Fruit fly (Drosophila melanogaster) whole organism, prepupa: ENCODE results near the gene CG32444.
A peak's percentile ranks its signal among the peaks of the same experiment; 100 is the strongest.

Experiments
- Blimp-1 ChIP-seq: fragments of 200-800 bp; sonication (Bioruptor generic); optimal IDR thresholded peaks from 3 replicates; lab custom pipeline; 2017; ENCODE audit warnings: missing biosample characterization, missing genetic modification characterization, mild to moderate bottlenecking, moderate library complexity, missing genetic modification reagents
- CG11294 ChIP-seq: fragments of 200-800 bp; sonication (Bioruptor generic); IDR thresholded peaks from 2 replicates; pipeline ENCODE4 v1.3.6; 2022; ENCODE audit warnings: missing biosample characterization, missing genetic modification characterization
- CG11762 ChIP-seq: fragments of 200-800 bp; sonication (Bioruptor generic); optimal IDR thresholded peaks from 3 replicates; lab custom pipeline; 2016; ENCODE audit warnings: missing biosample characterization, missing genetic modification characterization; ENCODE audit not compliant: insufficient read depth
- CG15336 ChIP-seq: fragments of 200-800 bp; sonication (Bioruptor generic); IDR thresholded peaks from 2 replicates; pipeline ENCODE4 v1.3.6; 2022; ENCODE audit warnings: missing biosample characterization, missing genetic modification characterization
- CG6854 ChIP-seq: fragments of 200-800 bp; sonication (Bioruptor generic); optimal IDR thresholded peaks from 2 replicates; lab custom pipeline; 2017; ENCODE audit warnings: missing biosample characterization, mild to moderate bottlenecking, missing genetic modification characterization
- CG7368 ChIP-seq: fragments of 200-800 bp; sonication (Bioruptor generic); optimal IDR thresholded peaks from 3 replicates; lab custom pipeline; 2016; ENCODE audit warnings: missing biosample characterization, missing genetic modification characterization
- CG8119 ChIP-seq: fragments of 200-800 bp; sonication (Bioruptor generic); IDR thresholded peaks from 3 replicates; pipeline ENCODE4 v1.3.6; 2022; ENCODE audit warnings: missing biosample characterization, missing genetic modification characterization
- CG8319 ChIP-seq: fragments of 200-800 bp; sonication (Bioruptor generic); optimal IDR thresholded peaks from 3 replicates; lab custom pipeline; 2016; ENCODE audit warnings: missing biosample characterization, missing genetic modification characterization
- Ets96B ChIP-seq: fragments of 200-800 bp; optimal IDR thresholded peaks from 2 replicates; lab custom pipeline; 2019; ENCODE audit warnings: missing biosample characterization, mild to moderate bottlenecking, missing genetic modification characterization, moderate library complexity
- Hr38 ChIP-seq: sonication (Bioruptor generic); optimal IDR thresholded peaks from 2 replicates; lab custom pipeline; 2016; ENCODE audit warnings: missing biosample characterization, missing genetic modification characterization
- Hr39 ChIP-seq: fragments of 200-800 bp; sonication (Bioruptor generic); optimal IDR thresholded peaks from 2 replicates; lab custom pipeline; 2016; ENCODE audit warnings: missing biosample characterization, missing genetic modification characterization
- Lpt ChIP-seq: fragments of 200-800 bp; sonication (Bioruptor generic); optimal IDR thresholded peaks from 3 replicates; lab custom pipeline; 2016; ENCODE audit warnings: missing biosample characterization, missing genetic modification characterization
- Sox102F ChIP-seq: fragments of 200-800 bp; sonication (Bioruptor generic); optimal IDR thresholded peaks from 2 replicates; lab custom pipeline; 2016; ENCODE audit warnings: missing biosample characterization, mild to moderate bottlenecking, missing genetic modification characterization
- Sox14 ChIP-seq: fragments of 200-800 bp; sonication (Bioruptor generic); optimal IDR thresholded peaks from 3 replicates; lab custom pipeline; 2016; ENCODE audit warnings: missing biosample characterization, missing genetic modification characterization
- Sox15 ChIP-seq: fragments of 200-800 bp; sonication (Bioruptor generic); optimal IDR thresholded peaks from 3 replicates; lab custom pipeline; 2016; ENCODE audit warnings: missing biosample characterization, missing genetic modification characterization
- achi ChIP-seq: fragments of 200-800 bp; sonication (Bioruptor generic); optimal IDR thresholded peaks from 3 replicates; lab custom pipeline; 2016; ENCODE audit warnings: missing biosample characterization, missing genetic modification characterization
- acj6 ChIP-seq: fragments of 200-800 bp; sonication (Bioruptor generic); optimal IDR thresholded peaks from 3 replicates; lab custom pipeline; 2016; ENCODE audit warnings: missing biosample characterization, missing genetic modification characterization
- eg ChIP-seq: fragments of 200-800 bp; sonication (Bioruptor generic); IDR thresholded peaks from 3 replicates; pipeline ENCODE4 v1.3.6; 2022; ENCODE audit warnings: missing biosample characterization, missing genetic modification characterization
- fd59A ChIP-seq: fragments of 200-800 bp; sonication (Bioruptor generic); optimal IDR thresholded peaks from 2 replicates; lab custom pipeline; 2017; ENCODE audit warnings: missing biosample characterization, mild to moderate bottlenecking, missing genetic modification characterization, missing genetic modification reagents
- lz ChIP-seq: fragments of 200-800 bp; sonication (Bioruptor generic); optimal IDR thresholded peaks from 3 replicates; lab custom pipeline; 2016; ENCODE audit warnings: missing biosample characterization, missing genetic modification characterization
- spab ChIP-seq: fragments of 200-800 bp; sonication (Bioruptor generic); optimal IDR thresholded peaks from 2 replicates; lab custom pipeline; 2017; ENCODE audit warnings: missing biosample characterization, mild to moderate bottlenecking, missing genetic modification characterization, missing genetic modification reagents
- svp ChIP-seq: fragments of 200-800 bp; sonication (Bioruptor generic); peaks from one replicate; lab custom pipeline; 2016; ENCODE audit warnings: missing biosample characterization, missing genetic modification characterization

Gene CG32444

dm6 chr3L:21685753-21686152, 49.0 kb downstream of the CG32444 start (continued):
- TF ChIP-seq spab (GFP tag; lab: Kevin White, UChicago) = peak; percentile 89
- no peak; the same call in none of the 3 replicates for TF ChIP-seq CG8119 (GFP tag; lab: Robert Waterston, UW)
- TF ChIP-seq Ets96B (tag; lab: Kevin White, UChicago) = peak; percentile 91
- peak; percentile 58 for TF ChIP-seq Lpt (GFP tag; lab: Kevin White, UChicago)
- peak; percentile 56 for TF ChIP-seq svp (GFP tag; lab: Kevin White, UChicago)
- TF ChIP-seq Hr39 = peak; percentile 11
- TF ChIP-seq CG11294 (GFP tag; lab: Robert Waterston, UW) = no peak; the same call in 1 of the 2 replicates
- peak; percentile 67 for TF ChIP-seq CG7368 (GFP tag; lab: Kevin White, UChicago)
- TF ChIP-seq Sox102F (GFP tag; lab: Kevin White, UChicago) = no peak
- no peak for TF ChIP-seq eg (GFP tag; lab: Robert Waterston, UW)
- peak; percentile 19 for TF ChIP-seq lz
- TF ChIP-seq CG11762 (GFP tag; lab: Kevin White, UChicago) = peak; percentile 52
- TF ChIP-seq Sox14 (GFP tag; lab: Kevin White, UChicago) = peak; percentile 47
- TF ChIP-seq achi (GFP tag; lab: Kevin White, UChicago) = peak; percentile 74
- no peak for TF ChIP-seq Blimp-1
- TF ChIP-seq CG6854 (GFP tag; lab: Kevin White, UChicago) = no peak
- TF ChIP-seq fd59A (GFP tag; lab: Kevin White, UChicago) = peak; percentile 91
- peak; percentile 49; the same call in 1 of the 2 replicates for TF ChIP-seq CG15336 (GFP tag; lab: Robert Waterston, UW)
- peak; percentile 34 for TF ChIP-seq Sox15
- TF ChIP-seq Hr38 (GFP tag; lab: Kevin White, UChicago) = no peak
- TF ChIP-seq CG8319 (GFP tag; lab: Kevin White, UChicago) = peak; percentile 25
- TF ChIP-seq acj6 (GFP tag; lab: Kevin White, UChicago) = peak; percentile 79
- TF ChIP-seq, all 60 proteins: peak for 42
